Worm (Caenorhabditis elegans) whole organism, L4/young adult: Measurements from ENCODE around the gene Y51H4A.6.

Experiments
- W03F9.2 ChIP-seq: fragments of 150-350 bp; optimal IDR thresholded peaks from 2 replicates; lab custom pipeline; 2014; ENCODE audit warnings: missing biosample characterization, missing genetic modification characterization
- dao-5 ChIP-seq: sonication (generic microtip); optimal IDR thresholded peaks from 2 replicates; lab custom pipeline; 2016; ENCODE audit warnings: missing genotype, missing genetic modification characterization, moderate library complexity, missing compliant biosample characterization
- him-1 ChIP-seq: sonication (generic microtip); optimal IDR thresholded peaks from 2 replicates; lab custom pipeline; 2016; ENCODE audit warnings: missing genotype, missing genetic modification reagents, missing genetic modification characterization, missing compliant biosample characterization

ce11 chrIV:16492937-16493336, 40.5 kb upstream of the Y51H4A.6 start:
- TF ChIP-seq dao-5 (no peak), him-1 (no peak), W03F9.2 (no peak)
